Worm (Caenorhabditis elegans) whole organism, midembryonic: ENCODE measurements around the gene C17E7.9.

Experiments
- T22C8.4 ChIP-seq: fragments of 200-800 bp; sonication (Bioruptor generic); IDR thresholded peaks from 2 replicates; pipeline ENCODE4 v1.3.6; 2022; ENCODE audit warnings: missing genetic modification characterization, missing compliant biosample characterization
- flt-1 ChIP-seq: fragments of 200-800 bp; sonication (Bioruptor generic); IDR thresholded peaks from 2 replicates; pipeline ENCODE4 v1.3.6; 2022; ENCODE audit warnings: missing genetic modification characterization, missing compliant biosample characterization
- klf-2 ChIP-seq: fragments of 200-800 bp; sonication (Bioruptor generic); conservative IDR thresholded peaks from 2 replicates; pipeline ENCODE4 v1.3.6; 2022; ENCODE audit warnings: missing genetic modification reagents, missing genetic modification characterization, missing compliant biosample characterization
- med-1 ChIP-seq: sonication (generic microtip); optimal IDR thresholded peaks from 2 replicates; lab custom pipeline; 2017; ENCODE audit warnings: missing genetic modification characterization, mild to moderate bottlenecking, missing compliant biosample characterization, antibody characterized with exemption, missing genetic modification reagents; ENCODE audit not compliant: insufficient read depth
- ref-1 ChIP-seq: fragments of 200-800 bp; sonication (Bioruptor generic); conservative IDR thresholded peaks from 2 replicates; pipeline ENCODE4 v1.3.6; 2022; ENCODE audit warnings: missing genetic modification reagents, missing genetic modification characterization, missing compliant biosample characterization
- tab-1 ChIP-seq: fragments of 200-800 bp; sonication (Bioruptor generic); IDR thresholded peaks from 2 replicates; pipeline ENCODE4 v1.3.6; 2022; ENCODE audit warnings: missing genetic modification characterization, missing compliant biosample characterization
- ztf-23 ChIP-seq: fragments of 200-800 bp; sonication (Bioruptor generic); IDR thresholded peaks from 2 replicates; pipeline ENCODE4 v1.3.6; 2022; ENCODE audit warnings: missing genetic modification reagents, missing genetic modification characterization, missing compliant biosample characterization
- ztf-29 ChIP-seq: fragments of 200-800 bp; sonication (Bioruptor generic); IDR thresholded peaks from 2 replicates; pipeline ENCODE4 v1.3.6; 2022; ENCODE audit warnings: missing genetic modification reagents, missing genetic modification characterization, missing compliant biosample characterization

DNA sequence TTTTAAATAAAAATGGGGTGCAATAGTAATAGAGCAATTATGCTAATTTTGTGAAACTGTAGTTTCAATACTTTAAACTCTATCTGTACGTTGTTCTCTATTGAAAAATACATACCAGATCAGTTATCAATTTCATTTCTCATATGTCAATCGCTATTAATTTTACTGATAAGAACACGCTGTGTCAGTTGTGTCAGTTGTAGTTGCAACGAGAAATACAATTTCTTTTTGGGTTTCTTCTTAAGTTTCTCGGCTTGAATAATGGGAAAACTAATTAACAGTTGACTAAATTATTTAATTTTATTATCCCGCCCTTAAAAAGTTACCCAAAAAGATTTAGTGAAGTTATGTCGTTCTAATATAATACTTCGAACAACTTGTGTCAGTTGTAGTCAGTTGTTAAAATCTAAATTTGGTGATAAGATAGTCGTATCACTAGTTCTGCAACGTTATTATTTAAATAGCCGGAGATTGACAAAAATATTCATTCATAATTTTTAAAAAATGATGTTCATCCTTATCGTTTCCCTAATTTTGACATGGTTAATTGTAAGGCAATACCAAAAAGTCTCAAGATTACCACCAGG is 45.3 kb upstream of the C17E7.9 start, which contains the start of gene cyp-35A5:
- no peak for TF ChIP-seq flt-1 (GFP tag; lab: Robert Waterston, UW)
- no peak for TF ChIP-seq T22C8.4
- no peak for TF ChIP-seq klf-2 (GFP tag; lab: Robert Waterston, UW)
- no peak for TF ChIP-seq ztf-29 (GFP tag; lab: Robert Waterston, UW)
- no peak for TF ChIP-seq ztf-23
- no peak for TF ChIP-seq med-1
- no peak for TF ChIP-seq ref-1 (GFP tag; lab: Robert Waterston, UW)
- no peak for TF ChIP-seq tab-1 (GFP tag; lab: Robert Waterston, UW)
